Worm (Caenorhabditis elegans) whole organism, early embryonic: Measurements from ENCODE around the gene col-102.

Experiments used
- B0310.2 ChIP-seq: sonication (generic microtip); optimal IDR thresholded peaks from 2 replicates; lab custom pipeline; 2016; ENCODE audit warnings: mild to moderate bottlenecking, missing genetic modification characterization, missing compliant biosample characterization
- F13C5.2 ChIP-seq: sonication (generic microtip); optimal IDR thresholded peaks from 2 replicates; lab custom pipeline; 2017; ENCODE audit warnings: mild to moderate bottlenecking, missing genetic modification characterization, inconsistent platforms, missing compliant biosample characterization
- aly-1 ChIP-seq: sonication (generic microtip); optimal IDR thresholded peaks from 2 replicates; lab custom pipeline; 2016; ENCODE audit warnings: missing genetic modification characterization, missing compliant biosample characterization
- ama-1 ChIP-seq: fragments of 150-350 bp; optimal IDR thresholded peaks from 2 replicates; lab custom pipeline; 2014
- ceh-13 ChIP-seq: fragments of 200-800 bp; sonication (Bioruptor generic); optimal IDR thresholded peaks from 2 replicates; lab custom pipeline; 2018; ENCODE audit warnings: mild to moderate bottlenecking, missing genetic modification characterization, missing compliant biosample characterization
- ceh-36 ChIP-seq: sonication (generic microtip); optimal IDR thresholded peaks from 2 replicates; lab custom pipeline; 2016; ENCODE audit warnings: missing genetic modification characterization, inconsistent platforms, missing compliant biosample characterization
- ets-7 ChIP-seq: sonication (generic microtip); optimal IDR thresholded peaks from 2 replicates; lab custom pipeline; 2016; ENCODE audit warnings: missing genotype, missing genetic modification characterization, missing compliant biosample characterization
- flt-1 ChIP-seq: fragments of 200-800 bp; sonication (Bioruptor generic); IDR thresholded peaks from 2 replicates; pipeline ENCODE4 v1.3.6; 2022; ENCODE audit warnings: missing genetic modification characterization, missing compliant biosample characterization
- hmbx-1 ChIP-seq: sonication (generic microtip); optimal IDR thresholded peaks from 2 replicates; lab custom pipeline; 2016; ENCODE audit warnings: mild to moderate bottlenecking, missing genetic modification characterization, missing compliant biosample characterization
- hmg-4 ChIP-seq: fragments of 200-800 bp; sonication (Bioruptor generic); optimal IDR thresholded peaks from 2 replicates; lab custom pipeline; 2018; ENCODE audit warnings: mild to moderate bottlenecking, missing genetic modification characterization, missing compliant biosample characterization
- hnd-1 ChIP-seq: sonication (generic microtip); optimal IDR thresholded peaks from 2 replicates; lab custom pipeline; 2016; ENCODE audit warnings: missing genetic modification characterization, missing compliant biosample characterization
- pes-1 ChIP-seq: fragments of 200-800 bp; sonication (Bioruptor generic); IDR thresholded peaks from 2 replicates; pipeline ENCODE4 v1.3.6; 2022; ENCODE audit warnings: missing genetic modification reagents, missing genetic modification characterization, missing compliant biosample characterization
- scrt-1 ChIP-seq: fragments of 200-800 bp; sonication (Bioruptor generic); IDR thresholded peaks from 2 replicates; pipeline ENCODE4 v1.3.6; 2022; ENCODE audit warnings: missing genetic modification characterization, missing compliant biosample characterization
- sea-1 ChIP-seq: fragments of 200-800 bp; sonication (Bioruptor generic); conservative IDR thresholded peaks from 2 replicates; pipeline ENCODE4 v1.3.6; 2022; ENCODE audit warnings: missing genetic modification characterization, missing compliant biosample characterization
- tbx-11 ChIP-seq: fragments of 200-800 bp; sonication (Bioruptor generic); IDR thresholded peaks from 2 replicates; pipeline ENCODE4 v1.3.6; 2022; ENCODE audit warnings: missing genetic modification characterization, missing compliant biosample characterization
- tbx-37 ChIP-seq: fragments of 200-800 bp; sonication (Bioruptor generic); conservative IDR thresholded peaks from 2 replicates; pipeline ENCODE4 v1.3.6; 2022; ENCODE audit warnings: missing genetic modification reagents, missing genetic modification characterization, missing compliant biosample characterization
- tra-4 ChIP-seq: sonication (generic microtip); optimal IDR thresholded peaks from 2 replicates; lab custom pipeline; 2017; ENCODE audit warnings: missing genetic modification characterization, missing compliant biosample characterization

col-102 gene

ce11 chrIV:607628-608027 lies 3.4 kb downstream of the col-102 start:
- TF ChIP-seq tbx-11 (GFP tag; lab: Robert Waterston, UW) (no peak), pes-1 (GFP tag; lab: Robert Waterston, UW) (no peak), tra-4 (no peak), hmbx-1 (no peak), B0310.2 (no peak), hmg-4 (GFP tag; lab: Kevin White, UChicago) (no peak), sea-1 (no peak), aly-1 (tag; lab: Kevin White, UChicago) (no peak), scrt-1 (GFP tag; lab: Robert Waterston, UW) (no peak), ama-1 (lab: Kevin White, UChicago) (no peak)

- TF ChIP-seq flt-1: no peak
- TF ChIP-seq pes-1 (GFP tag; lab: Robert Waterston, UW): no peak
- no peak for TF ChIP-seq ets-7 (tag; lab: Kevin White, UChicago)
- no peak for TF ChIP-seq sea-1
- TF ChIP-seq B0310.2: no peak
- TF ChIP-seq ama-1 (lab: Kevin White, UChicago): no peak
- no peak for TF ChIP-seq hmg-4 (GFP tag; lab: Kevin White, UChicago)
- no peak for TF ChIP-seq aly-1 (tag; lab: Kevin White, UChicago)
- TF ChIP-seq tbx-37 (GFP tag; lab: Robert Waterston, UW): no peak
- TF ChIP-seq scrt-1 (GFP tag; lab: Robert Waterston, UW): no peak
These were observed 8.9 kb downstream of the col-102 start for ce11 chrIV:613155-613554.

- TF ChIP-seq flt-1 (no peak), hmbx-1 (no peak), B0310.2 (no peak), tra-4 (no peak), ceh-13 (GFP tag; lab: Kevin White, UChicago) (no peak), hnd-1 (tag; lab: Kevin White, UChicago) (no peak), sea-1 (no peak), F13C5.2 (tag; lab: Kevin White, UChicago) (no peak), hmg-4 (GFP tag; lab: Kevin White, UChicago) (no peak), ets-7 (tag; lab: Kevin White, UChicago) (no peak), ama-1 (lab: Kevin White, UChicago) (no peak), pes-1 (GFP tag; lab: Robert Waterston, UW) (no peak)
These were observed 11.0 kb downstream of the col-102 start, which contains the start of gene C18H7.1 for ce11 chrIV:615244-615643. C18H7.1 (plus strand) TSS chrIV:615544.

ce11 chrIV:619766-620165 lies 15.5 kb downstream of the col-102 start:
- no peak for TF ChIP-seq aly-1 (tag; lab: Kevin White, UChicago)
- no peak for TF ChIP-seq hnd-1 (tag; lab: Kevin White, UChicago)
- TF ChIP-seq flt-1: no peak

- TF ChIP-seq pes-1 (GFP tag; lab: Robert Waterston, UW) (peak; percentile 89), scrt-1 (GFP tag; lab: Robert Waterston, UW) (peak; percentile 85), F13C5.2 (tag; lab: Kevin White, UChicago) (peak; percentile 81), aly-1 (tag; lab: Kevin White, UChicago) (peak; percentile 76), ceh-36 (tag; lab: Kevin White, UChicago) (peak; percentile 46), hnd-1 (tag; lab: Kevin White, UChicago) (peak; percentile 62), hmg-4 (GFP tag; lab: Kevin White, UChicago) (peak; percentile 61), ama-1 (lab: Kevin White, UChicago) (no peak), ceh-13 (GFP tag; lab: Kevin White, UChicago) (peak; percentile 63), flt-1 (peak; percentile 86), ets-7 (tag; lab: Kevin White, UChicago) (peak; percentile 47), sea-1 (peak; percentile 86), tra-4 (peak; percentile 61), B0310.2 (peak; percentile 27), tbx-11 (GFP tag; lab: Robert Waterston, UW) (peak; percentile 83), tbx-37 (GFP tag; lab: Robert Waterston, UW) (peak; percentile 67), hmbx-1 (peak; percentile 29)
These were observed 16.1 kb downstream of the col-102 start for ce11 chrIV:620324-620723.

ce11 chrIV:622989-623388 lies 18.7 kb downstream of the col-102 start:
- no peak for TF ChIP-seq hnd-1 (tag; lab: Kevin White, UChicago)
- no peak for TF ChIP-seq flt-1
- no peak for TF ChIP-seq B0310.2
- TF ChIP-seq tbx-37 (GFP tag; lab: Robert Waterston, UW): no peak
- no peak for TF ChIP-seq ama-1 (lab: Kevin White, UChicago)
- TF ChIP-seq ceh-13 (GFP tag; lab: Kevin White, UChicago): no peak
- TF ChIP-seq aly-1 (tag; lab: Kevin White, UChicago): no peak
- TF ChIP-seq sea-1: no peak
- TF ChIP-seq ceh-36 (tag; lab: Kevin White, UChicago): no peak
- TF ChIP-seq pes-1 (GFP tag; lab: Robert Waterston, UW): no peak
- TF ChIP-seq scrt-1 (GFP tag; lab: Robert Waterston, UW): no peak
- TF ChIP-seq F13C5.2 (tag; lab: Kevin White, UChicago): no peak
- no peak for TF ChIP-seq tra-4
- TF ChIP-seq hmg-4 (GFP tag; lab: Kevin White, UChicago): no peak
- no peak for TF ChIP-seq hmbx-1

ce11 chrIV:623876-624275 lies 19.6 kb downstream of the col-102 start:
- TF ChIP-seq ama-1 (lab: Kevin White, UChicago) (no peak), hmbx-1 (no peak), tra-4 (no peak), sea-1 (no peak), tbx-11 (GFP tag; lab: Robert Waterston, UW) (no peak), scrt-1 (GFP tag; lab: Robert Waterston, UW) (no peak), tbx-37 (GFP tag; lab: Robert Waterston, UW) (no peak), ets-7 (tag; lab: Kevin White, UChicago) (no peak), B0310.2 (no peak), ceh-13 (GFP tag; lab: Kevin White, UChicago) (no peak), F13C5.2 (tag; lab: Kevin White, UChicago) (no peak)
